Fruit fly (Drosophila melanogaster) Kc167 (cell line): Measurements from ENCODE around the gene S6KL.

Experiments
- Myc ChIP-seq: fragments of >200 bp; optimal IDR thresholded peaks from 2 replicates; lab custom pipeline; 2017; ENCODE audit warnings: missing external identifiers
- Sin3A ChIP-seq: fragments of >200 bp; optimal IDR thresholded peaks from 2 replicates; lab custom pipeline; 2018; ENCODE audit warnings: missing external identifiers
- h ChIP-seq: fragments of >200 bp; optimal IDR thresholded peaks from 3 replicates; lab custom pipeline; 2018; ENCODE audit warnings: missing external identifiers
- insv ChIP-seq: fragments of >200 bp; optimal IDR thresholded peaks from 3 replicates; lab custom pipeline; 2018; ENCODE audit warnings: missing external identifiers
- psq ChIP-seq: fragments of >200 bp; optimal IDR thresholded peaks from 2 replicates; lab custom pipeline; 2017; ENCODE audit warnings: missing external identifiers
- ttk ChIP-seq: sonication (Bioruptor generic); optimal IDR thresholded peaks from 2 replicates; lab custom pipeline; 2017; ENCODE audit warnings: missing external identifiers

Gene S6KL

dm6 chrX:18814373-18814772 lies 26.1 kb downstream of the S6KL start:
- TF ChIP-seq psq (lab: Kevin White, UChicago): no peak
- no peak for TF ChIP-seq Sin3A
- TF ChIP-seq insv: no peak
- no peak for TF ChIP-seq ttk (lab: Kevin White, UChicago)
- TF ChIP-seq Myc (lab: Kevin White, UChicago): no peak
- no peak for TF ChIP-seq h (lab: Kevin White, UChicago)

dm6 chrX:18814944-18815343 lies 26.7 kb downstream of the S6KL start:
- TF ChIP-seq Sin3A (no peak), ttk (lab: Kevin White, UChicago) (no peak), Myc (lab: Kevin White, UChicago) (no peak), h (lab: Kevin White, UChicago) (no peak), insv (no peak), psq (lab: Kevin White, UChicago) (no peak)

DNA sequence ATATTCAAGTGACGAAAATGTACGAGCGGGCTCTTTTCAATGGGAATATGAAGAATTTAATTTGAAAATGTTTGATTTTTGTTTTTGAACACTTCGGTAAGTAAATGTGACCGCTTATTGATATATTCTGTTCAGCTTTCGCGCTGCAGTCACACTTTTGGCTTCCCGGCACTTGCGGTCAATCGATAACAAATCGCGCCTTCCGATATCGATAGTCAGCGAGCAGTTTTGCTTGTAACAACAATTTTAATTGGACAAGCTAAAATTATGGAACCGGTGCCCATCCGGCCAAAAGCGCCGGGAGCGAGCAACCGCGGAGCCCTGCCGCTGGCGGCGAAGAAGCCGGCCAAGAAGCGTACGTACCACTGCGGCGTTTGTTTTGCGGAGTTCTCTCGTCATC lies 42.1 kb downstream of the S6KL start, which contains the start of gene CG7101:
Gene CG7101, plus strand, starts transcription at position 196 of the 400 bp plus-strand sequence.
- no peak for TF ChIP-seq psq (lab: Kevin White, UChicago)
- no peak for TF ChIP-seq h (lab: Kevin White, UChicago)
- TF ChIP-seq ttk (lab: Kevin White, UChicago): no peak
- no peak for TF ChIP-seq Sin3A
- no peak for TF ChIP-seq Myc (lab: Kevin White, UChicago)
- TF ChIP-seq insv: no peak

DNA sequence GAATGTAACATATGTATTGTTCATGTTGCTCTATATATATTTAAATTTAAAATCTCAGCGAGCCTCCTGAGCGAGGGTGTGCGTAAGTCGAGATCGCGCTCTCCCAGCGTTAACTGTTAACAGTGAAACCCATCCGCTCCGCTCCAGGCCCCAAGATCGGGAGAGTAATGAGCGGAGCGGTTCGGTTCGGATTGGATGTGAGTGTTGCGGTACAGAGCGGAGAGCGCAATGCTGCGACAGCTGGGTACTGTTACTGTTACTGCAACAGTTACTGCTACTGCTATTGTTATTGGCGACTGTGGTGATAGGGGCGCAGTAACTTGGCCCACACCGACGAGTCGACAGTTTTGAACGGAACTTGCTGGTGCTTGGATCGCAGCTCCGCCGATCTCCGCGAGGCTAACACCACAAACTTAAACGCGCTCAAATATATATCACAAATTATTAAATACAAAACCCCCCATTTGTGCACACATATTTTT lies 44.1 kb downstream of the S6KL start, which contains the start of gene Pvf1:
Gene Pvf1, plus strand, starts transcription at position 312 of the 482 bp plus-strand sequence.
- no peak for TF ChIP-seq ttk (lab: Kevin White, UChicago)
- TF ChIP-seq Sin3A: no peak
- no peak for TF ChIP-seq Myc (lab: Kevin White, UChicago)
- no peak for TF ChIP-seq h (lab: Kevin White, UChicago)
- no peak for TF ChIP-seq insv
- no peak for TF ChIP-seq psq (lab: Kevin White, UChicago)

DNA sequence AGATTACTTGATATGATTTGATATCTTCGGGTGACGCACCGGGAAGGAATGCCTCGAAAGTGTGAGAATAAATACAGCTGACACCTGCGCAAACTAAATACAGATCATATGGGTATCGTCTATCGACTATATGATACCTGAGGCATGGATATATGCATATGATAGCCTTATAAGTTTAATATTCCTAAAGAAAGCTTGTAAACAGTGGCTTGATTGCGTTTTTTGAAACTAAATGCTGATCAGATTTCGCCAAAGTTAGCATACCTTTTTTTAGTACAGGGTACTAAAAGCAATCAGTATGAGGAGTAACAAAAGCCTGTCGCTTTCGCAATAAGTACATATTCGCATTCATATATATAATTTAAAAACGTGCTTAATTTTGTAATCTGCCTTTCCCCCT lies 46.1 kb downstream of the S6KL start:
- TF ChIP-seq ttk (lab: Kevin White, UChicago) (no peak), Sin3A (no peak)

DNA sequence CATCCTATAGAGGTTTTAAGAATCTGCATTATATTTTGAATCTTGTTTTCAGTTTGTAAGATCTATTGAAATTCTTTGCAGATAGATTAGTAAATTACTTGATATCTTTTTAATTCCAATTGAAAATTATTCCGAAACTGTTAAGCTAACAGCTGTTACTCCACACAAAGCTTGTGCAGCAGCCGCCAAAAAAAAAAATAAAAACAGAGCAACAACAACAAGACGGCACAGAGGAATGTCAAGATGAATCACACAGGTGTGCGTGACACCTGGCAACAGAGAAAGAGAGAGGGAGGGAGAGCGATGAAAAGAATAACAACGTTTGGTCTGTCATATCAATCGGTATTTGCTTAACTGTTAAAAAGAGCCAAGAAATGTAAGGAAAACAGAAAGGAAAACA lies 46.7 kb downstream of the S6KL start:
- no peak for TF ChIP-seq Myc (lab: Kevin White, UChicago)

DNA sequence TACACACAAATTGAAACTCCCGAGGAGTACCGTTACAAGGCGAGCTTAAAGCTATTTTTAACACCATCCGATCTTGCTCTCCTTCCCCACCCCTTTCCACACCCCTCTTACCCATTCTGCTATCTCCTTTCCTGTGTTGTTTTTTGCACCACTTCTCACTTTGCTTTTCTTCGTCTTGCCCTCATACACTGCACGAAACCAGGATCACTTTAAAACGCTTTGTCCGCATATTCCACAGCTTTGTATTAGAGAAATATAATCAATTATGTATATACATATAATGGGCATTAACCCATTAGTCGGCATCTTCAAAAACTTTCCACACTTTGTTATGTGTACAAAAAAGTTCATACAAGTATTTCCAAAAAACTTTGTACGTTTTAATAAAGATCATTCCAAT lies 47.2 kb downstream of the S6KL start:
- TF ChIP-seq Sin3A (no peak), ttk (lab: Kevin White, UChicago) (no peak), psq (lab: Kevin White, UChicago) (no peak)

dm6 chrX:18836315-18836714 lies 48.1 kb downstream of the S6KL start:
- no peak for TF ChIP-seq h (lab: Kevin White, UChicago)
- TF ChIP-seq Sin3A: no peak
- TF ChIP-seq psq (lab: Kevin White, UChicago): no peak
- TF ChIP-seq insv: no peak
- TF ChIP-seq ttk (lab: Kevin White, UChicago): no peak
- TF ChIP-seq Myc (lab: Kevin White, UChicago): no peak

DNA sequence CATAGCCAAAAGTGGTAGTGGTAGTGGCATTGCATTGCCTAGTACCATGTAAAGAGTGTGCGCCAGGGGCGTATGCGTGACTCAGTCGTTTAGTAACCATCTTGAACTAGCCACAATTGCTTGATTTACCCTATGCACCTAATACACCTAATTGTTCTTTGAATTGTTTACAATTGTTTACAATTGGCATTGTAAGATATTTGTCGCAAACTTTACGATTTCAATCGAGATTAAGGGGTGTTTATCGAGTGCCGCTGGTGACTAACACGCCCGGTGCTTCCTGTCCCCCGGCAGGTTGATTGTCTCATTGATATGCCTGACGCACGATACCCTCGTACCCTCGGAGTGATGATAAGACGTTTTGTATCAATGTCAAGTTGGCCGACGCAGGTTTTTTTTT lies 48.8 kb downstream of the S6KL start:
- no peak for TF ChIP-seq psq (lab: Kevin White, UChicago)
- TF ChIP-seq insv: no peak
- TF ChIP-seq Myc (lab: Kevin White, UChicago): no peak

DNA sequence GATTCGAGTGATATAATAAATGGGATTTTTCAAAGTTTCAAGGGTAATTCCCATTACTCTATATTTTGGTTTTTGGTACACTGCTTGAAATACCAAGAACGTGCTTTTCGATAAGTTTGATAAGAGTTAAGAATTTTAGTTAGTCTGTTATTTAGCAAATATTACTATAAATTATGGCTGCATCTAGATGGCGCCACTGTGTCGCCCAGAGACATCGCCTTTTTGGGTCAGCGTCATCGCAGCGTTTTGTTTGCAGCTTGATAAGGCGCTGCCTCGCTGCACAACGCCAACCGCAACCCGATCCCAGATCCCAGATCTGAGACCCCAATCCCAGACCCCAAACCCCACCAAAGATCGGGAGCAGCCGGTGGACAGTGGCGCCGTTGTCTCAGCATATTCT lies 50.2 kb downstream of the S6KL start:
- TF ChIP-seq insv (no peak), Myc (lab: Kevin White, UChicago) (no peak), Sin3A (no peak), h (lab: Kevin White, UChicago) (no peak), psq (lab: Kevin White, UChicago) (no peak), ttk (lab: Kevin White, UChicago) (no peak)

dm6 chrX:18838929-18839576 lies 50.8 kb downstream of the S6KL start:
- TF ChIP-seq Myc (lab: Kevin White, UChicago) (no peak), psq (lab: Kevin White, UChicago) (no peak), insv (no peak), ttk (lab: Kevin White, UChicago) (no peak), h (lab: Kevin White, UChicago) (no peak)

DNA sequence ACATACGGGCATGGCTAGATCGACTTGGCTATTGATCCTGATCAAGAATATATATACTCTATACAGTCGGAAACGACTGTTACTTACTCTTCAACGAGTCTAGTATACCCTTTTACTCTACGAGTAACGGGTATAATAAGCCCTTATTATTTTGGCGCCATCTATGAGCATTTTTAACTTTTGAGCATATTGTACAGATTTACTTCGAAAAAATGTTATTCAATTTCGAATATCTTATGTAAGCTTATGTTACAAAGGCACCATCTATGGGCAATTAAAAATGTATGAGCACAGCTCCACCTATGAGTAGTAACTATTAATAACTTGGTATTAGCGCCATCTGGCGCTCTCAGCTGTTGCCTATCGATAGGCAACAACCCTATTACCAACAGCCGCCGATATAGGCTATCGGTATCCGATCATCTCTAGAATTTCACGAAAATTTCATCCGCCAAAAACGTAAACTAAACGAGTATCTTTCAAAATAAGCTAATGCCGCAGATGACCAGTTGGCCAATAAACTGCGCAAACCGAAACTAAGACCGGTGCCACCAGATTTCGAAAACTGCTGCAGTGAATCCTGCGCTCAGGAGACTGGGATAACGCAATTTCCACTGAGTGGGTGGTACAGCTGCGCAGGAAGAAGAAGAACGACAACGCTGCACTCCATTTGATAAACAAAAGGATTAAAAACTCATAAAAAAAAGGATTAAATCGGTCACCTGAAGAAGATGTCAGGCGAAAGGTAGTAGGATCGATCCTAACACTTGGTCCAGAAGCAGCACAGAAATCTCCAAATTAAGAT lies 55.2 kb downstream of the S6KL start, which contains the start of gene htk:
Gene htk, plus strand, starts transcription at position 435 of the 805 bp plus-strand sequence.
- TF ChIP-seq psq (lab: Kevin White, UChicago) (no peak), Sin3A (no peak), h (lab: Kevin White, UChicago) (no peak), ttk (lab: Kevin White, UChicago) (no peak), insv (no peak), Myc (lab: Kevin White, UChicago) (no peak)
